Worm (Caenorhabditis elegans) whole organism, L4 larva: Measurements from ENCODE around the gene R07E5.17.

Source experiments
- F10B5.3 ChIP-seq: sonication (generic microtip); optimal IDR thresholded peaks from 2 replicates; lab custom pipeline; 2016; ENCODE audit warnings: mild to moderate bottlenecking, missing genetic modification characterization, missing compliant biosample characterization
- F26F4.8 ChIP-seq: fragments of 200-800 bp; sonication (Bioruptor generic); conservative IDR thresholded peaks from 2 replicates; pipeline ENCODE4 v1.3.6; 2022; ENCODE audit warnings: missing genetic modification characterization, missing compliant biosample characterization
- F44E2.7 ChIP-seq: fragments of 200-800 bp; sonication (Bioruptor generic); IDR thresholded peaks from 2 replicates; pipeline ENCODE4 v2.1.2; 2022; ENCODE audit warnings: missing genetic modification characterization, missing compliant biosample characterization
- T20F7.1 ChIP-seq: fragments of 200-800 bp; sonication (Bioruptor generic); optimal IDR thresholded peaks from 2 replicates; lab custom pipeline; 2018; ENCODE audit warnings: mild to moderate bottlenecking, missing genetic modification characterization, missing compliant biosample characterization
- ZK337.2 ChIP-seq: fragments of 200-800 bp; sonication (Bioruptor generic); IDR thresholded peaks from 2 replicates; pipeline ENCODE4 v1.3.6; 2022; ENCODE audit warnings: missing genetic modification reagents, missing genetic modification characterization, missing compliant biosample characterization
- aha-1 ChIP-seq: fragments of 150-350 bp; peaks from one replicate; lab custom pipeline; 2014; ENCODE audit warnings: missing biosample characterization, missing genetic modification characterization
- arid-1 ChIP-seq: fragments of 200-800 bp; sonication (Bioruptor generic); conservative IDR thresholded peaks from 2 replicates; pipeline ENCODE4 v1.3.6; 2022; ENCODE audit warnings: missing genetic modification reagents, missing genetic modification characterization, missing compliant biosample characterization
- attf-4 ChIP-seq: sonication (generic microtip); optimal IDR thresholded peaks from 3 replicates; lab custom pipeline; 2017; ENCODE audit warnings: missing biosample characterization, missing genetic modification characterization
- ceh-32 ChIP-seq: sonication (generic microtip); optimal IDR thresholded peaks from 2 replicates; lab custom pipeline; 2016; ENCODE audit warnings: mild to moderate bottlenecking, missing genetic modification characterization, missing compliant biosample characterization; ENCODE audit not compliant: poor library complexity
- ctbp-1 ChIP-seq: fragments of 200-800 bp; sonication (Bioruptor generic); IDR thresholded peaks from 2 replicates; pipeline ENCODE4 v1.3.6; 2022; ENCODE audit warnings: missing genetic modification reagents, missing genetic modification characterization, missing compliant biosample characterization
- daf-16 ChIP-seq, 3 experiments: sonication (generic microtip); optimal IDR thresholded peaks; 2 replicates each; lab custom pipeline; 2016 to 2017; ENCODE audit warnings: missing genetic modification characterization in 3 of 3, missing genetic modification reagents in 3 of 3, mild to moderate bottlenecking in 2 of 3, missing compliant biosample characterization in 2 of 3, missing biosample characterization in 1 of 3, moderate library complexity in 1 of 3
- daf-8 ChIP-seq: fragments of 200-800 bp; sonication (Bioruptor generic); IDR thresholded peaks from 2 replicates; pipeline ENCODE4 v1.3.6; 2022; ENCODE audit warnings: missing genetic modification characterization, missing compliant biosample characterization
- dmd-6 ChIP-seq: fragments of 200-800 bp; sonication (Bioruptor generic); IDR thresholded peaks from 2 replicates; pipeline ENCODE4 v1.3.6; 2022; ENCODE audit warnings: missing genetic modification reagents, missing genetic modification characterization, missing compliant biosample characterization
- dmd-8 ChIP-seq: fragments of 200-800 bp; sonication (Bioruptor generic); IDR thresholded peaks from 2 replicates; pipeline ENCODE4 v1.3.6; 2022; ENCODE audit warnings: missing genetic modification characterization, missing compliant biosample characterization
- dpl-1 ChIP-seq: fragments of 150-350 bp; optimal IDR thresholded peaks from 2 replicates; lab custom pipeline; 2014; ENCODE audit warnings: missing biosample characterization, missing genetic modification reagents, missing genetic modification characterization
- duxl-1 ChIP-seq: sonication (generic microtip); optimal IDR thresholded peaks from 2 replicates; lab custom pipeline; 2016; ENCODE audit warnings: mild to moderate bottlenecking, missing genetic modification characterization, moderate library complexity, missing compliant biosample characterization; ENCODE audit not compliant: poor library complexity
- gei-8 ChIP-seq: fragments of 200-800 bp; sonication (Bioruptor generic); optimal IDR thresholded peaks from 2 replicates; lab custom pipeline; 2018; ENCODE audit warnings: mild to moderate bottlenecking, missing genetic modification characterization, missing compliant biosample characterization
- hlh-11 ChIP-seq: fragments of 200-800 bp; sonication (Bioruptor generic); optimal IDR thresholded peaks from 2 replicates; lab custom pipeline; 2018; ENCODE audit warnings: mild to moderate bottlenecking, missing genetic modification characterization, missing compliant biosample characterization
- lim-7 ChIP-seq: fragments of 200-800 bp; sonication (Bioruptor generic); IDR thresholded peaks from 2 replicates; pipeline ENCODE4 v1.3.6; 2022; ENCODE audit warnings: missing genetic modification characterization, missing compliant biosample characterization
- madf-5 ChIP-seq, 2 experiments: fragments of 200-800 bp; sonication (Bioruptor generic); IDR thresholded peaks; 2 replicates each; pipeline ENCODE4 v1.3.6; 2022; ENCODE audit warnings: missing compliant biosample characterization in 2 of 2, missing genetic modification characterization in 2 of 2
- nhr-28 ChIP-seq: fragments of 150-350 bp; optimal IDR thresholded peaks from 2 replicates; lab custom pipeline; 2014; ENCODE audit warnings: missing biosample characterization, missing genetic modification characterization
- nhr-48 ChIP-seq: sonication (generic microtip); optimal IDR thresholded peaks from 2 replicates; lab custom pipeline; 2016; ENCODE audit warnings: mild to moderate bottlenecking, missing genetic modification characterization, missing compliant biosample characterization
- nhr-76 ChIP-seq: fragments of 150-350 bp; optimal IDR thresholded peaks from 2 replicates; lab custom pipeline; 2014; ENCODE audit warnings: missing biosample characterization, missing genetic modification characterization
- nhr-77 ChIP-seq: fragments of 150-350 bp; optimal IDR thresholded peaks from 2 replicates; lab custom pipeline; 2014; ENCODE audit warnings: missing biosample characterization, missing genetic modification characterization
- pha-4 ChIP-seq, 2 experiments: fragments of 150-350 bp in 1 of 2; fragments of 200-800 bp in 1 of 2; sonication (Bioruptor generic) in 1 of 2; IDR thresholded peaks in 1 of 2; optimal IDR thresholded peaks in 1 of 2; 2 replicates each; pipeline versions ENCODE4 v1.3.6 to Lab custom; 2014 to 2022; ENCODE audit warnings: missing genetic modification characterization in 2 of 2, missing genetic modification reagents in 2 of 2, missing biosample characterization in 1 of 2, missing compliant biosample characterization in 1 of 2
- sdz-12 ChIP-seq: fragments of 200-800 bp; sonication (Bioruptor generic); optimal IDR thresholded peaks from 2 replicates; lab custom pipeline; 2018; ENCODE audit warnings: mild to moderate bottlenecking, missing genetic modification characterization, missing compliant biosample characterization
- skn-1 ChIP-seq: fragments of 150-350 bp; optimal IDR thresholded peaks from 2 replicates; lab custom pipeline; 2014; ENCODE audit warnings: missing biosample characterization, missing genetic modification characterization
- tra-1 ChIP-seq: fragments of 200-800 bp; sonication (Bioruptor generic); IDR thresholded peaks from 2 replicates; pipeline ENCODE4 v1.3.6; 2022; ENCODE audit warnings: missing genetic modification reagents, missing genetic modification characterization, missing compliant biosample characterization
- unc-130 ChIP-seq: sonication (generic microtip); optimal IDR thresholded peaks from 2 replicates; lab custom pipeline; 2016; ENCODE audit warnings: missing genetic modification reagents, missing genetic modification characterization, missing compliant biosample characterization
- unc-39 ChIP-seq: sonication (generic microtip); optimal IDR thresholded peaks from 2 replicates; lab custom pipeline; 2017; ENCODE audit warnings: missing biosample characterization, missing genetic modification characterization
- unc-62 ChIP-seq, 3 experiments: fragments of 150-350 bp in 1 of 3; sonication (generic microtip); optimal IDR thresholded peaks in 2 of 3; peaks in 1 of 3; 1 replicate in 1 of 3; 2 replicates in 2 of 3; lab custom pipeline; 2014 to 2017; ENCODE audit warnings: missing biosample characterization in 3 of 3, missing genetic modification characterization in 3 of 3, missing genetic modification reagents in 3 of 3, missing genotype in 1 of 3
- zag-1 ChIP-seq: fragments of 150-350 bp; optimal IDR thresholded peaks from 2 replicates; lab custom pipeline; 2014; ENCODE audit warnings: missing biosample characterization, missing genetic modification characterization
- zfp-2 ChIP-seq: sonication (generic microtip); optimal IDR thresholded peaks from 2 replicates; lab custom pipeline; 2016; ENCODE audit warnings: mild to moderate bottlenecking, missing genetic modification characterization, missing compliant biosample characterization
- zfp-3 ChIP-seq: fragments of 200-800 bp; sonication (Bioruptor generic); conservative IDR thresholded peaks from 2 replicates; pipeline ENCODE4 v1.3.6; 2022; ENCODE audit warnings: missing genetic modification reagents, missing genetic modification characterization, missing compliant biosample characterization
- zip-2 ChIP-seq: fragments of 150-350 bp; optimal IDR thresholded peaks from 2 replicates; lab custom pipeline; 2014; ENCODE audit warnings: missing biosample characterization, missing genetic modification characterization

Gene R07E5.17

ce11 chrIII:4449357-4449756 lies 45.1 kb upstream of the R07E5.17 start (continued):
- 0 out of 2 replicates have a peak, but pooled peaks have one; percentile 28 for TF ChIP-seq F26F4.8 (GFP tag; lab: Robert Waterston, UW)
- TF ChIP-seq madf-5 (GFP tag; IDR thresholded peaks at IDR 0.05; lab: Robert Waterston, UW): 0 out of 4 replicates have a peak, but pooled peaks have one; percentile 6 to 28
- no peak for TF ChIP-seq nhr-76 (tag; lab: Kevin White, UChicago)
- TF ChIP-seq unc-130 (GFP tag; lab: Kevin White, UChicago): peak; percentile 51
- TF ChIP-seq duxl-1: no peak
- TF ChIP-seq F10B5.3 (tag; lab: Kevin White, UChicago): no peak
- peak; percentile 71 for TF ChIP-seq arid-1 (GFP tag; lab: Robert Waterston, UW)
- peak; percentile 12 for TF ChIP-seq nhr-48
- no peak for TF ChIP-seq zip-2 (tag; lab: Kevin White, UChicago)
- TF ChIP-seq tra-1: no peak
- no peak for TF ChIP-seq ZK337.2 (GFP tag; lab: Robert Waterston, UW)
- TF ChIP-seq dmd-8 (GFP tag; lab: Robert Waterston, UW): 0 out of 2 replicates have a peak, but pooled peaks have one; percentile 60

- no peak for TF ChIP-seq T20F7.1
- no peak for TF ChIP-seq gei-8 (GFP tag; lab: Kevin White, UChicago)
- no peak for TF ChIP-seq attf-4 (tag; lab: Kevin White, UChicago)
- peak in 1 of 2 experiments; percentile 89 for TF ChIP-seq unc-62 (GFP tag; optimal IDR thresholded peaks at IDR 0.05 in 1 of 2; lab: Kevin White, UChicago)
- TF ChIP-seq unc-62 (tag; optimal IDR thresholded peaks at IDR 0.05; lab: Kevin White, UChicago): no peak
- no peak for TF ChIP-seq nhr-77
- TF ChIP-seq aha-1 (tag; lab: Kevin White, UChicago): peak; percentile 9
- TF ChIP-seq, all 104 proteins: peak for 2
These were observed 43.8 kb upstream of the R07E5.17 start for ce11 chrIII:4448029-4448428.

- no peak for TF ChIP-seq nhr-28 (tag; lab: Kevin White, UChicago)
- peak; percentile 9 for TF ChIP-seq aha-1 (tag; lab: Kevin White, UChicago)
- no peak for TF ChIP-seq hlh-11 (tag; lab: Kevin White, UChicago)
- no peak for TF ChIP-seq pha-4 (GFP tag; IDR thresholded peaks at IDR 0.05; lab: Robert Waterston, UW)
- TF ChIP-seq pha-4 (tag; optimal IDR thresholded peaks at IDR 0.05; lab: Kevin White, UChicago): no peak
These were observed 40.3 kb upstream of the R07E5.17 start for ce11 chrIII:4444492-4444891.

ce11 chrIII:4441781-4442180 lies 37.5 kb upstream of the R07E5.17 start, which contains the start of gene nex-3:
TSS of gene nex-3 (plus strand) at chrIII:4442081.
- TF ChIP-seq arid-1 (GFP tag; lab: Robert Waterston, UW) (no peak), sdz-12 (GFP tag; lab: Kevin White, UChicago) (no peak), nhr-48 (no peak), F44E2.7 (GFP tag; lab: Robert Waterston, UW) (no peak), dpl-1 (GFP tag; lab: Kevin White, UChicago) (no peak), zfp-2 (no peak)

- TF ChIP-seq ceh-32 (tag; lab: Kevin White, UChicago): no peak
- TF ChIP-seq dpl-1 (GFP tag; lab: Kevin White, UChicago): no peak
- TF ChIP-seq dmd-6 (GFP tag; lab: Robert Waterston, UW): no peak
- no peak for TF ChIP-seq unc-39
- TF ChIP-seq zag-1 (tag; lab: Kevin White, UChicago): no peak
- no peak for TF ChIP-seq lim-7 (GFP tag; lab: Robert Waterston, UW)
- TF ChIP-seq zfp-3: no peak
- TF ChIP-seq ctbp-1 (GFP tag; lab: Robert Waterston, UW): no peak
- TF ChIP-seq unc-62 (GFP tag; optimal IDR thresholded peaks at IDR 0.05 in 1 of 2; lab: Kevin White, UChicago): no peak
- TF ChIP-seq unc-62 (tag; optimal IDR thresholded peaks at IDR 0.05; lab: Kevin White, UChicago): no peak
- no peak for TF ChIP-seq daf-16 (GFP tag; optimal IDR thresholded peaks at IDR 0.05; lab: Kevin White, UChicago)
- no peak for TF ChIP-seq daf-16 (tag; optimal IDR thresholded peaks at IDR 0.05; lab: Kevin White, UChicago)
- no peak for TF ChIP-seq skn-1 (tag; lab: Kevin White, UChicago)
- TF ChIP-seq daf-8 (GFP tag; lab: Robert Waterston, UW): no peak
These were observed 35.3 kb upstream of the R07E5.17 start, which contains the start of gene C28A5.2 for ce11 chrIII:4439493-4439983. TSS of gene C28A5.2 (minus strand) at chrIII:4439543.
